Fruit fly (Drosophila melanogaster): ENCODE data around the gene Noc1.

Noc1 gene

DNA sequence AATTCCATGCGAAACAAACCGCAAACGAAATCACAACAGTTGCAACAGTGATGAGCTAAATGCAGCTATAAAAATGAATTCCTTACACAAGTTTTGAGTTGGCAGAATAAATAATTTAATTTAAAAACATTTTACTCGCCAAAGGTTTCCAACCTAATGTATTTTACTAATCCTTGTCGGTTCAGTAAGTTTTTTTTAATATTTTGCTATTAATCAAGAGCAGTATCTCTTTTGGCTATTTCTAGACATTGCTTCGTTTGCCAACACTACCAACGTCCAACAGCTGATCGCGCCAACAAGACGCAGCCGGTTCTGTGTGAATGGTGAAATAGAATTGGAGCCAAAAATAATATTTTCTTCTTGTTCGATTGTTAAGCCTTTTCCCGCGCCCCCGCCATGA, 9.9 kb upstream of the Noc1 start, which contains the start of the genes CG32075, CG45101 and SuUR (continued):
- TF ChIP-seq ewg (GFP tag; optimal IDR thresholded peaks at IDR 0.05) = peak; percentile 76
- TF ChIP-seq tup (GFP tag; optimal IDR thresholded peaks at IDR 0.05) = peak; percentile 75
- TF ChIP-seq CG16779 (GFP tag; IDR thresholded peaks at IDR 0.05) = peak; percentile 54; the same call in 1 of the 2 replicates
- TF ChIP-seq CG11247 (GFP tag; IDR thresholded peaks at IDR 0.05) = peak; percentile 84
- no peak for TF ChIP-seq vnd (GFP tag; IDR thresholded peaks at IDR 0.05; ENCODE audit: partially characterized antibody)
- TF ChIP-seq CG10543 (GFP tag; optimal IDR thresholded peaks at IDR 0.05) = peak; percentile 90
- peak; percentile 70 for TF ChIP-seq NK7.1 (GFP tag; optimal IDR thresholded peaks at IDR 0.05)
- TF ChIP-seq CG8944 (GFP tag; optimal IDR thresholded peaks at IDR 0.05) = peak; percentile 84
- peak; percentile 90 for TF ChIP-seq CG13424 (tag; optimal IDR thresholded peaks at IDR 0.05)
- peak; percentile 81 for TF ChIP-seq H15 (GFP tag; IDR thresholded peaks at IDR 0.05)
- no peak for TF ChIP-seq ash1 (GFP tag; optimal IDR thresholded peaks at IDR 0.05)
- peak; percentile 81 for TF ChIP-seq CG17385 (GFP tag; optimal IDR thresholded peaks at IDR 0.05)
- peak; percentile 91 for TF ChIP-seq ems (GFP tag; optimal IDR thresholded peaks at IDR 0.05)
- TF ChIP-seq CG4328 (GFP tag; optimal IDR thresholded peaks at IDR 0.05) = peak; percentile 74
- peak; percentile 82 for TF ChIP-seq unpg (GFP tag; optimal IDR thresholded peaks at IDR 0.05)
- TF ChIP-seq Oli (tag; optimal IDR thresholded peaks at IDR 0.05) = peak; percentile 82
- peak; percentile 92 for TF ChIP-seq sisA (GFP tag; IDR thresholded peaks at IDR 0.05)
- TF ChIP-seq BtbVII (GFP tag; optimal IDR thresholded peaks at IDR 0.05) = peak; percentile 13
- TF ChIP-seq CG2712 (tag; optimal IDR thresholded peaks at IDR 0.05) = peak; percentile 91
- TF ChIP-seq Dfd (GFP tag; optimal IDR thresholded peaks at IDR 0.05) = no peak
- peak; percentile 96 for TF ChIP-seq Sry-β (GFP tag; optimal IDR thresholded peaks at IDR 0.05)
- TF ChIP-seq abd-A (tag; optimal IDR thresholded peaks at IDR 0.05) = no peak
- TF ChIP-seq Bgb (GFP tag; IDR thresholded peaks at IDR 0.05; ENCODE audit: partially characterized antibody) = no peak
- peak; percentile 29; the same call in 1 of the 2 replicates for TF ChIP-seq ham (GFP tag; IDR thresholded peaks at IDR 0.05)
- TF ChIP-seq Hr51 (GFP tag; optimal IDR thresholded peaks at IDR 0.05) = peak; percentile 83 to 93
- peak; percentile 69; the same call in 1 of the 2 replicates for TF ChIP-seq Nf-YA (GFP tag; IDR thresholded peaks at IDR 0.05)
- peak; percentile 91 for TF ChIP-seq tx (GFP tag; optimal IDR thresholded peaks at IDR 0.05)
- TF ChIP-seq Bteb2 (GFP tag; optimal IDR thresholded peaks at IDR 0.05) = peak; percentile 87
- peak; percentile 59 for TF ChIP-seq CG2202 (tag; optimal IDR thresholded peaks at IDR 0.05)
- TF ChIP-seq jing (GFP tag; optimal IDR thresholded peaks at IDR 0.05) = peak; percentile 67
- TF ChIP-seq Max (GFP tag; optimal IDR thresholded peaks at IDR 0.05) = peak; percentile 93
- TF ChIP-seq CG2120 (GFP tag; optimal IDR thresholded peaks at IDR 0.05) = peak; percentile 96
- TF ChIP-seq CG31441 (GFP tag; IDR thresholded peaks at IDR 0.05) = peak; percentile 68
- peak; percentile 83 for TF ChIP-seq zen (tag; optimal IDR thresholded peaks at IDR 0.05)
- peak; percentile 83 for TF ChIP-seq ara (GFP tag; IDR thresholded peaks at IDR 0.05)
- peak; percentile 73; the same call in 2 of the 3 replicates for TF ChIP-seq CG11093 (GFP tag; IDR thresholded peaks at IDR 0.05)
- TF ChIP-seq tap (tag; optimal IDR thresholded peaks at IDR 0.05) = peak; percentile 61
- TF ChIP-seq gcm2 (GFP tag; optimal IDR thresholded peaks at IDR 0.05) = peak; percentile 81
- peak; percentile 90 for TF ChIP-seq CG7786 (GFP tag; optimal IDR thresholded peaks at IDR 0.05)
- no peak for TF ChIP-seq br (optimal IDR thresholded peaks at IDR 0.05)
- TF ChIP-seq gcm (GFP tag; optimal IDR thresholded peaks at IDR 0.05) = peak; percentile 49
- peak; percentile 12 for TF ChIP-seq Jarid2 (GFP tag; optimal IDR thresholded peaks at IDR 0.05)
- no peak for TF ChIP-seq pros (GFP tag; optimal IDR thresholded peaks at IDR 0.05)
- TF ChIP-seq CG3163 (GFP tag; optimal IDR thresholded peaks at IDR 0.05) = peak; percentile 71
- TF ChIP-seq Xbp1 (GFP tag; optimal IDR thresholded peaks at IDR 0.05) = peak; percentile 93
- TF ChIP-seq dimm (GFP tag; IDR thresholded peaks at IDR 0.05) = 0 out of 2 replicates have a peak, but pooled peaks have one; percentile 7
- TF ChIP-seq cato (GFP tag; optimal IDR thresholded peaks at IDR 0.05; ENCODE audit: borderline replicate concordance) = peak; percentile 85
- no peak for TF ChIP-seq CG31365 (tag; optimal IDR thresholded peaks at IDR 0.05)
- peak; percentile 59 for TF ChIP-seq Vsx1 (GFP tag; optimal IDR thresholded peaks at IDR 0.05)
- no peak for TF ChIP-seq CG14860 (GFP tag; IDR thresholded peaks at IDR 0.05; ENCODE audit: partially characterized antibody)
- TF ChIP-seq h (optimal IDR thresholded peaks at IDR 0.05) = no peak
